Fruit fly (Drosophila melanogaster): ENCODE results near the gene Nepl17.

Nepl17 gene

DNA sequence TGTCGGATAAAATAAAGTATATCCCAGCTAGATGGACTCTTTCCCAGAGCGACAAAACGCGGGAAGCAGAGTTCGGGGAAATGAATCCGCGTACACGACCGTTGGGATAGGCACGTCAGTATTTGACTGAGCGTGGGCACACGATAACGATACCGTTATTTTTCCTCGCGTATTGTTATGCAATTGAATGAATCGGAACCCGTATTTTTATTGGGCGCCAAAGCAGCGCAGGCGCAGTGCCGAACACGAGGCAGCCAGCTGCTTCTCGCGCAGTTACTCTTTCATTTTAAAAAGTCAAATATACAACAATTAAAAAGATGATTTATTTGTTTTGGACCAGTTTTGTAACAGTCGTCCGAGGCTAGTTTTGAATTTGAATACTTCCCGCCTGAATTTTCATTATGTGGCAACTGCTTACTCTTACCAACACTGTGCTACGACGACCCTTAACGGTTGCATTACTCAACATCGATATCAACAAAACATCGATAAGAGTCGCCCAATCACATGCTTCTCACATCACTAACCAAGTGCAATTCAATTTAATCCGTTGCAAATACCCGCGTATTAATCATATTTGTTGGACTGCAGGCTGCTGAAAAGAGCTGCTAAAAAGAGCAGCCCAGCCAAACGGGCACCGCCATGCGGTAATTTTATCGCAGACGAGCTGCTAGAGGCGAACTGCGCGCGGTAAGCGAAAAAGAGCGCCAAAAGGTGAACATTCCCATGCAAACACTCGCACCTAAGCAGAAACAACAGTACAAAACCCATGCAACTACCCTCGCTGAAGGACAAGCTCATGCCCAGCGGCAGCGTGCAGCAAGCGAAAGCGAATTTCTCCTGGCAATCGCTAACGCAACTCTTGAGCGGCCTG, 15.1 kb downstream of the Nepl17 start, which contains the start of the genes CG33203 and Doa (continued):
- no peak for TF ChIP-seq Mes4 (GFP tag; optimal IDR thresholded peaks at IDR 0.05)
- TF ChIP-seq exex (tag; optimal IDR thresholded peaks at IDR 0.05) = no peak
- TF ChIP-seq CG9817 (tag; optimal IDR thresholded peaks at IDR 0.05) = peak; percentile 53
- TF ChIP-seq HHEX (GFP tag; optimal IDR thresholded peaks at IDR 0.05) = peak; percentile 14
- peak; percentile 90 for TF ChIP-seq amos (GFP tag; IDR thresholded peaks at IDR 0.05; ENCODE audit: partially characterized antibody)
- peak; percentile 84 for TF ChIP-seq Scr (GFP tag; IDR thresholded peaks at IDR 0.05; ENCODE audit: partially characterized antibody)
- no peak for TF ChIP-seq salm (tag; optimal IDR thresholded peaks at IDR 0.05)
- peak; percentile 27 for TF ChIP-seq Deaf1 (tag; optimal IDR thresholded peaks at IDR 0.05)
- no peak for TF ChIP-seq CG12299 (tag; optimal IDR thresholded peaks at IDR 0.05)
- peak; percentile 48; the same call in 1 of the 3 replicates for TF ChIP-seq zfh1 (GFP tag; IDR thresholded peaks at IDR 0.05)
- TF ChIP-seq CG1603 (tag; optimal IDR thresholded peaks at IDR 0.05) = peak; percentile 89
- peak; percentile 17 for TF ChIP-seq Dip3 (GFP tag; optimal IDR thresholded peaks at IDR 0.05)
- TF ChIP-seq YL-1 (GFP tag; optimal IDR thresholded peaks at IDR 0.05) = no peak
- no peak for TF ChIP-seq dan (GFP tag; IDR thresholded peaks at IDR 0.05)
- 0 out of 2 replicates have a peak, but pooled peaks have one; percentile 7 for TF ChIP-seq CG31441 (GFP tag; IDR thresholded peaks at IDR 0.05)
- peak; percentile 87 for TF ChIP-seq Dll (GFP tag; IDR thresholded peaks at IDR 0.05; ENCODE audit: partially characterized antibody)
- TF ChIP-seq Bteb2 (GFP tag; optimal IDR thresholded peaks at IDR 0.05) = peak; percentile 26
- no peak; the same call in 1 of the 2 replicates for TF ChIP-seq CG4404 (GFP tag; IDR thresholded peaks at IDR 0.05)
- peak; percentile 1 for TF ChIP-seq Fer3 (tag; optimal IDR thresholded peaks at IDR 0.05)
- peak; percentile 54 for TF ChIP-seq shn (GFP tag; optimal IDR thresholded peaks at IDR 0.05)
- peak; percentile 61 for TF ChIP-seq abd-A (tag; optimal IDR thresholded peaks at IDR 0.05)
- no peak for TF ChIP-seq Dfd (GFP tag; optimal IDR thresholded peaks at IDR 0.05)
- TF ChIP-seq hkb (optimal IDR thresholded peaks at IDR 0.05) = peak; percentile 44
- no peak for TF ChIP-seq hkb (GFP tag; IDR thresholded peaks at IDR 0.05)
- TF ChIP-seq Sry-δ (GFP tag; optimal IDR thresholded peaks at IDR 0.05) = peak; percentile 98
- no peak for TF ChIP-seq Awh (GFP tag; IDR thresholded peaks at IDR 0.05)
- TF ChIP-seq CoRest (tag; optimal IDR thresholded peaks at IDR 0.05) = peak; percentile 66
- no peak; the same call in 1 of the 2 replicates for TF ChIP-seq klu (GFP tag; IDR thresholded peaks at IDR 0.05)
- peak; percentile 85 for TF ChIP-seq stwl (tag; optimal IDR thresholded peaks at IDR 0.05)
- peak; percentile 72 for TF ChIP-seq jumu (GFP tag; optimal IDR thresholded peaks at IDR 0.05)
- peak; percentile 67 for TF ChIP-seq CG16863 (GFP tag; optimal IDR thresholded peaks at IDR 0.05)
- 0 out of 2 replicates have a peak, but pooled peaks have one; percentile 22 for TF ChIP-seq al (GFP tag; IDR thresholded peaks at IDR 0.05)
- TF ChIP-seq CG12071 (GFP tag; optimal IDR thresholded peaks at IDR 0.05) = no peak
- TF ChIP-seq HLH3B (GFP tag; IDR thresholded peaks at IDR 0.05) = no peak
- TF ChIP-seq gro (GFP tag; optimal IDR thresholded peaks at IDR 0.05) = peak; percentile 31
- TF ChIP-seq Hsf (GFP tag; optimal IDR thresholded peaks at IDR 0.05) = peak; percentile 62
- TF ChIP-seq Drgx (GFP tag; IDR thresholded peaks at IDR 0.05) = no peak
- TF ChIP-seq CG18262 (tag; optimal IDR thresholded peaks at IDR 0.05) = no peak
- peak; percentile 32 for TF ChIP-seq sug (tag; optimal IDR thresholded peaks at IDR 0.05)
- peak; percentile 83 for TF ChIP-seq bbx (GFP tag; IDR thresholded peaks at IDR 0.05; ENCODE audit: partially characterized antibody)
- TF ChIP-seq HmgZ (tag; optimal IDR thresholded peaks at IDR 0.05) = peak; percentile 70
- peak; percentile 31 for TF ChIP-seq gem (tag; optimal IDR thresholded peaks at IDR 0.05)
- TF ChIP-seq CG11093 (GFP tag; IDR thresholded peaks at IDR 0.05) = no peak
- TF ChIP-seq dati (GFP tag; IDR thresholded peaks at IDR 0.05) = no peak
- TF ChIP-seq CG11398 (GFP tag; optimal IDR thresholded peaks at IDR 0.05) = peak; percentile 32
- no peak for TF ChIP-seq CG10979 (tag; optimal IDR thresholded peaks at IDR 0.05)
- peak; percentile 17 for TF ChIP-seq CG18599 (GFP tag; optimal IDR thresholded peaks at IDR 0.05)
- peak; percentile 47; the same call in 1 of the 2 replicates for TF ChIP-seq NFAT (GFP tag; IDR thresholded peaks at IDR 0.05)
- TF ChIP-seq CG8944 (GFP tag; optimal IDR thresholded peaks at IDR 0.05) = peak; percentile 12
